Worm (Caenorhabditis elegans): ENCODE measurements around the gene T26C12.2.

DNA sequence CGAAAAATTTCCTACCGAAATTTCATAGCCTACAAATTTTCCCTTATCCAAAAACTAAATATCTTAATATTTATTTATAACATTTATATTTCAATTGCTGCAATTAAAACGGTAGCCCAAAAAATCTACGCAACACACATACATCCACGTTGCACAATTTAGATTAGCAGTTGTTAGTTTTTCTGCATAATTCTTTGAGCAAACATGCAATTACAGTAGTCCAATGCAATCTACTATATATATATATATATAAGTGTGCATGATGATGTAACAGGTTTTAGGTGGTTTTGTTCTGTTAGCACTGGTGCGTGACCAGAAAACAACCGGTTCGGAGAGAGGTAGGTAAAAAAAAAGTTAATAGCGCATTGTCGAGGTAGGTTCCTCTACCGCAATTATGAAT lies 5.8 kb upstream of the T26C12.2 start:
- TF ChIP-seq sptf-1 (tag; optimal IDR thresholded peaks at IDR 0.05) (no peak), unc-62 (GFP tag; optimal IDR thresholded peaks at IDR 0.05) (no peak), pha-4 (tag; optimal IDR thresholded peaks at IDR 0.05) (no peak), nhr-237 (tag; optimal IDR thresholded peaks at IDR 0.05) (no peak), M03D4.4 (tag; optimal IDR thresholded peaks at IDR 0.05) (no peak), elt-3 (tag; optimal IDR thresholded peaks at IDR 0.05) (no peak)

Data from whole organism, mixed stage, embryonic.